Worm (Caenorhabditis elegans) whole organism, mixed stage, embryonic: ENCODE data around the gene twk-14.
"Not testable (repeated sequence)": the region's sequence is repeated elsewhere in the genome, so short reads cannot be mapped to it uniquely, and the experiment has no call there.

Source experiments
- M03D4.4 ChIP-seq: sonication (generic microtip); optimal IDR thresholded peaks from 2 replicates; lab custom pipeline; 2017; ENCODE audit warnings: mild to moderate bottlenecking, missing genetic modification characterization, missing compliant biosample characterization
- bed-3 ChIP-seq: fragments of 200-800 bp; sonication (Bioruptor generic); optimal IDR thresholded peaks from 3 replicates; lab custom pipeline; 2018; ENCODE audit warnings: mild to moderate bottlenecking, missing genetic modification characterization, moderate library complexity, missing compliant biosample characterization
- blmp-1 ChIP-seq: fragments of 150-350 bp; optimal IDR thresholded peaks from 2 replicates; lab custom pipeline; 2014; ENCODE audit warnings: missing biosample characterization, missing genetic modification characterization
- ceh-39 ChIP-seq: fragments of 150-350 bp; optimal IDR thresholded peaks from 2 replicates; lab custom pipeline; 2014; ENCODE audit warnings: missing biosample characterization, missing genetic modification characterization
- ceh-43 ChIP-seq: fragments of 200-800 bp; sonication (Bioruptor generic); optimal IDR thresholded peaks from 2 replicates; lab custom pipeline; 2018; ENCODE audit warnings: mild to moderate bottlenecking, missing genetic modification characterization, moderate library complexity, missing compliant biosample characterization
- ceh-83 ChIP-seq: fragments of 200-800 bp; sonication (Bioruptor generic); optimal IDR thresholded peaks from 2 replicates; lab custom pipeline; 2018; ENCODE audit warnings: mild to moderate bottlenecking, missing genetic modification characterization, missing compliant biosample characterization
- cnd-1 ChIP-seq: fragments of 200-800 bp; sonication (Bioruptor generic); optimal IDR thresholded peaks from 2 replicates; lab custom pipeline; 2018; ENCODE audit warnings: mild to moderate bottlenecking, missing genetic modification characterization, missing compliant biosample characterization
- drap-1 ChIP-seq: fragments of 200-800 bp; sonication (Bioruptor generic); optimal IDR thresholded peaks from 3 replicates; lab custom pipeline; 2018; ENCODE audit warnings: mild to moderate bottlenecking, missing genetic modification characterization, missing compliant biosample characterization
- elt-1 ChIP-seq: sonication (generic microtip); optimal IDR thresholded peaks from 2 replicates; lab custom pipeline; 2017; ENCODE audit warnings: missing genetic modification characterization, mild to moderate bottlenecking, missing compliant biosample characterization, antibody characterized with exemption, moderate library complexity, borderline replicate concordance; ENCODE audit not compliant: insufficient read depth
- elt-3 ChIP-seq: fragments of 150-350 bp; optimal IDR thresholded peaks from 2 replicates; lab custom pipeline; 2014; ENCODE audit warnings: missing biosample characterization, missing genetic modification characterization
- hlh-1 ChIP-seq: fragments of 150-350 bp; optimal IDR thresholded peaks from 2 replicates; lab custom pipeline; 2014; ENCODE audit warnings: missing biosample characterization, missing genetic modification reagents, missing genetic modification characterization
- lin-13 ChIP-seq: fragments of 150-350 bp; optimal IDR thresholded peaks from 2 replicates; lab custom pipeline; 2014; ENCODE audit warnings: missing biosample characterization, missing genetic modification characterization
- lin-32 ChIP-seq: fragments of 200-800 bp; sonication (Bioruptor generic); optimal IDR thresholded peaks from 2 replicates; lab custom pipeline; 2018; ENCODE audit warnings: mild to moderate bottlenecking, missing genetic modification characterization, missing compliant biosample characterization
- lsy-2 ChIP-seq: fragments of 150-350 bp; optimal IDR thresholded peaks from 2 replicates; lab custom pipeline; 2014; ENCODE audit warnings: missing biosample characterization, missing genetic modification characterization
- mab-5 ChIP-seq: fragments of 150-350 bp; optimal IDR thresholded peaks from 2 replicates; lab custom pipeline; 2014; ENCODE audit warnings: missing biosample characterization, missing genetic modification characterization
- mep-1 ChIP-seq: fragments of 150-350 bp; optimal IDR thresholded peaks from 2 replicates; lab custom pipeline; 2017; ENCODE audit warnings: missing biosample characterization, missing genetic modification reagents, missing genetic modification characterization, inconsistent platforms
- mls-2 ChIP-seq: sonication (generic microtip); optimal IDR thresholded peaks from 2 replicates; lab custom pipeline; 2016; ENCODE audit warnings: mild to moderate bottlenecking, missing genetic modification characterization, moderate library complexity, missing compliant biosample characterization
- nhr-2 ChIP-seq: fragments of 150-350 bp; optimal IDR thresholded peaks from 2 replicates; lab custom pipeline; 2014; ENCODE audit warnings: missing biosample characterization, missing genetic modification characterization
- nhr-28 ChIP-seq: fragments of 150-350 bp; optimal IDR thresholded peaks from 2 replicates; lab custom pipeline; 2014; ENCODE audit warnings: missing biosample characterization, missing genetic modification characterization
- pha-4 ChIP-seq: fragments of 150-350 bp; optimal IDR thresholded peaks from 2 replicates; lab custom pipeline; 2018; ENCODE audit warnings: missing biosample characterization, missing genetic modification reagents, missing genetic modification characterization
- sem-2 ChIP-seq: fragments of 200-800 bp; sonication (Bioruptor generic); optimal IDR thresholded peaks from 2 replicates; lab custom pipeline; 2018; ENCODE audit warnings: mild to moderate bottlenecking, missing genetic modification characterization, missing compliant biosample characterization
- snpc-4 ChIP-seq: fragments of 150-350 bp; optimal IDR thresholded peaks from 2 replicates; lab custom pipeline; 2014; ENCODE audit warnings: missing biosample characterization, missing genetic modification characterization
- sptf-1 ChIP-seq: sonication (generic microtip); optimal IDR thresholded peaks from 2 replicates; lab custom pipeline; 2017; ENCODE audit warnings: mild to moderate bottlenecking, missing genetic modification characterization, moderate library complexity, missing compliant biosample characterization
- unc-120 ChIP-seq: sonication (generic microtip); optimal IDR thresholded peaks from 2 replicates; lab custom pipeline; 2017; ENCODE audit warnings: missing genetic modification characterization, missing compliant biosample characterization; ENCODE audit not compliant: poor library complexity, severe bottlenecking
- unc-39 ChIP-seq: fragments of 150-350 bp; optimal IDR thresholded peaks from 2 replicates; lab custom pipeline; 2014; ENCODE audit warnings: missing biosample characterization, missing genetic modification characterization
- unc-62 ChIP-seq: fragments of 150-350 bp; optimal IDR thresholded peaks from 2 replicates; lab custom pipeline; 2014; ENCODE audit warnings: missing biosample characterization, missing genetic modification reagents, missing genetic modification characterization
- zip-8 ChIP-seq: fragments of 150-350 bp; optimal IDR thresholded peaks from 2 replicates; lab custom pipeline; 2014; ENCODE audit warnings: missing biosample characterization, missing genetic modification characterization

The twk-14 gene

ce11 chrV:12374252-12374651 is 21.3 kb downstream of the twk-14 start, which contains the start of gene F23H12.10:
TSS of gene F23H12.10 (minus strand) at chrV:12374263.
- not testable (repeated sequence) for TF ChIP-seq elt-1; drap-1 (GFP tag; lab: Kevin White, UChicago); ceh-43 (GFP tag; lab: Kevin White, UChicago)

- TF ChIP-seq lin-32 (GFP tag; lab: Kevin White, UChicago), result no peak
- no peak for TF ChIP-seq ceh-43 (GFP tag; lab: Kevin White, UChicago)
- no peak for TF ChIP-seq unc-39 (tag; lab: Kevin White, UChicago)
- no peak for TF ChIP-seq pha-4 (tag; lab: Kevin White, UChicago)
- no peak for TF ChIP-seq cnd-1 (tag; lab: Kevin White, UChicago)
- TF ChIP-seq blmp-1 (tag; lab: Kevin White, UChicago), result no peak
- TF ChIP-seq nhr-28 (tag; lab: Kevin White, UChicago), result no peak
- no peak for TF ChIP-seq ceh-39
- no peak for TF ChIP-seq snpc-4 (tag; lab: Kevin White, UChicago)
Measured at ce11 chrV:12371386-12371785, 24.1 kb downstream of the twk-14 start, which contains the start of gene F23H12.7. TSS of gene F23H12.7 (plus strand) at chrV:12371686.

ce11 chrV:12369437-12369836 is 26.1 kb downstream of the twk-14 start, which contains the start of gene gcy-13:
TSS of gene gcy-13 (minus strand) at chrV:12369537.
- TF ChIP-seq sptf-1 (tag; lab: Kevin White, UChicago), result no peak
- TF ChIP-seq ceh-83 (GFP tag; lab: Kevin White, UChicago), result no peak
- TF ChIP-seq mep-1 (tag; lab: Kevin White, UChicago), result no peak
- no peak for TF ChIP-seq lin-13 (tag; lab: Kevin White, UChicago)
- no peak for TF ChIP-seq unc-62 (GFP tag; lab: Kevin White, UChicago)
- no peak for TF ChIP-seq blmp-1 (tag; lab: Kevin White, UChicago)
- TF ChIP-seq pha-4 (tag; lab: Kevin White, UChicago), result no peak
- no peak for TF ChIP-seq unc-120 (tag; lab: Kevin White, UChicago)
- TF ChIP-seq, all 35 proteins: peak for 0

ce11 chrV:12365104-12365503 is 30.4 kb downstream of the twk-14 start, which contains the start of gene fipr-2:
TSS of gene fipr-2 (plus strand) at chrV:12365348.
- TF ChIP-seq sptf-1 (tag; lab: Kevin White, UChicago), result no peak
- TF ChIP-seq bed-3 (GFP tag; lab: Kevin White, UChicago), result no peak
- no peak for TF ChIP-seq lin-32 (GFP tag; lab: Kevin White, UChicago)
- no peak for TF ChIP-seq nhr-28 (tag; lab: Kevin White, UChicago)
- TF ChIP-seq ceh-39, result no peak
- TF ChIP-seq mab-5 (tag; lab: Kevin White, UChicago), result no peak
- no peak for TF ChIP-seq pha-4 (tag; lab: Kevin White, UChicago)
- TF ChIP-seq M03D4.4 (tag; lab: Kevin White, UChicago), result no peak
- TF ChIP-seq elt-1, result no peak

- no peak for TF ChIP-seq ceh-83 (GFP tag; lab: Kevin White, UChicago)
Measured at ce11 chrV:12361644-12362043, 33.9 kb downstream of the twk-14 start, which contains the start of gene fipr-1. TSS of gene fipr-1 (minus strand) at chrV:12361744.

ce11 chrV:12358347-12358746 is 37.2 kb downstream of the twk-14 start, which contains the start of gene F23H12.5:
TSS of gene F23H12.5 (plus strand) at chrV:12358647.
- TF ChIP-seq unc-62 (GFP tag; lab: Kevin White, UChicago), result no peak
- no peak for TF ChIP-seq zip-8 (tag; lab: Kevin White, UChicago)
- TF ChIP-seq lsy-2 (tag; lab: Kevin White, UChicago), result no peak
- no peak for TF ChIP-seq hlh-1
- no peak for TF ChIP-seq elt-3 (tag; lab: Kevin White, UChicago)
- no peak for TF ChIP-seq mls-2 (tag; lab: Kevin White, UChicago)
- no peak for TF ChIP-seq nhr-2 (tag; lab: Kevin White, UChicago)
- TF ChIP-seq sptf-1 (tag; lab: Kevin White, UChicago), result no peak
- TF ChIP-seq elt-1, result no peak
- no peak for TF ChIP-seq sem-2 (GFP tag; lab: Kevin White, UChicago)
- no peak for TF ChIP-seq bed-3 (GFP tag; lab: Kevin White, UChicago)
